Worm (Caenorhabditis elegans) whole organism, L2 larva: ENCODE measurements around the gene wdr-60.

ENCODE experiments used
- C34F6.9 ChIP-seq: fragments of 150-350 bp; optimal IDR thresholded peaks from 2 replicates; lab custom pipeline; 2014; ENCODE audit warnings: missing biosample characterization, missing genetic modification characterization
- F13H6.1 ChIP-seq: sonication (generic microtip); optimal IDR thresholded peaks from 2 replicates; lab custom pipeline; 2016; ENCODE audit warnings: missing genetic modification characterization, missing compliant biosample characterization
- R02D3.7 ChIP-seq: fragments of 150-350 bp; optimal IDR thresholded peaks from 2 replicates; lab custom pipeline; 2014; ENCODE audit warnings: missing biosample characterization, missing genetic modification characterization
- Y55F3AM.14 ChIP-seq: fragments of 200-800 bp; sonication (Bioruptor generic); optimal IDR thresholded peaks from 2 replicates; lab custom pipeline; 2018; ENCODE audit warnings: mild to moderate bottlenecking, missing genetic modification characterization, missing compliant biosample characterization
- ZK546.5 ChIP-seq: sonication (generic microtip); optimal IDR thresholded peaks from 2 replicates; lab custom pipeline; 2017; ENCODE audit warnings: missing biosample characterization, missing genetic modification characterization
- alr-1 ChIP-seq: fragments of 150-350 bp; optimal IDR thresholded peaks from 2 replicates; lab custom pipeline; 2014; ENCODE audit warnings: missing biosample characterization, missing genetic modification characterization
- aly-2 ChIP-seq: fragments of 150-350 bp; optimal IDR thresholded peaks from 2 replicates; lab custom pipeline; 2014; ENCODE audit warnings: missing biosample characterization, missing genetic modification characterization
- ama-1 ChIP-seq: fragments of 150-350 bp; optimal IDR thresholded peaks from 2 replicates; lab custom pipeline; 2018; ENCODE audit warnings: inconsistent platforms
- blmp-1 ChIP-seq: sonication (generic microtip); optimal IDR thresholded peaks from 2 replicates; lab custom pipeline; 2017; ENCODE audit warnings: missing genetic modification characterization, mild to moderate bottlenecking, missing compliant biosample characterization, antibody characterized with exemption, moderate library complexity; ENCODE audit not compliant: insufficient read depth
- crh-2 ChIP-seq: sonication (generic microtip); optimal IDR thresholded peaks from 2 replicates; lab custom pipeline; 2017; ENCODE audit warnings: missing biosample characterization, missing genetic modification characterization
- elt-1 ChIP-seq: fragments of 150-350 bp; optimal IDR thresholded peaks from 2 replicates; lab custom pipeline; 2014; ENCODE audit warnings: missing biosample characterization, missing genetic modification characterization
- fos-1 ChIP-seq: fragments of 150-350 bp; optimal IDR thresholded peaks from 2 replicates; lab custom pipeline; 2014; ENCODE audit warnings: missing biosample characterization, missing genetic modification characterization
- gmeb-1 ChIP-seq: fragments of 150-350 bp; optimal IDR thresholded peaks from 2 replicates; lab custom pipeline; 2014; ENCODE audit warnings: missing biosample characterization, missing genetic modification characterization
- lin-11 ChIP-seq: fragments of 150-350 bp; sonication (generic microtip); optimal IDR thresholded peaks from 2 replicates; lab custom pipeline; 2014; ENCODE audit warnings: missing biosample characterization, missing genetic modification characterization, inconsistent platforms, mixed read lengths
- lin-13 ChIP-seq: fragments of 150-350 bp; optimal IDR thresholded peaks from 2 replicates; lab custom pipeline; 2014; ENCODE audit warnings: missing biosample characterization, missing genetic modification reagents, missing genetic modification characterization
- lsy-2 ChIP-seq, 2 experiments: fragments of 150-350 bp in 1 of 2; sonication (generic microtip) in 1 of 2; optimal IDR thresholded peaks; 2 replicates each; lab custom pipeline; 2014 to 2017; ENCODE audit warnings: missing biosample characterization in 2 of 2, missing genetic modification characterization in 2 of 2
- mab-5 ChIP-seq: fragments of 150-350 bp; optimal IDR thresholded peaks from 2 replicates; lab custom pipeline; 2014; ENCODE audit warnings: missing biosample characterization, missing genetic modification characterization
- mdl-1 ChIP-seq, 2 experiments: fragments of 150-350 bp in 1 of 2; sonication (generic microtip) in 1 of 2; optimal IDR thresholded peaks; 2 replicates each; lab custom pipeline; 2017; ENCODE audit warnings: missing biosample characterization in 2 of 2, missing genetic modification characterization in 2 of 2
- nhr-10 ChIP-seq: sonication (generic microtip); optimal IDR thresholded peaks from 2 replicates; lab custom pipeline; 2017; ENCODE audit warnings: missing biosample characterization, missing genetic modification characterization
- nhr-11 ChIP-seq: fragments of 150-350 bp; optimal IDR thresholded peaks from 2 replicates; lab custom pipeline; 2014; ENCODE audit warnings: missing biosample characterization, missing genetic modification characterization
- nhr-12 ChIP-seq: fragments of 150-350 bp; optimal IDR thresholded peaks from 2 replicates; lab custom pipeline; 2014; ENCODE audit warnings: missing biosample characterization, missing genetic modification characterization
- nhr-129 ChIP-seq: fragments of 150-350 bp; optimal IDR thresholded peaks from 2 replicates; lab custom pipeline; 2014; ENCODE audit warnings: missing biosample characterization, missing genetic modification characterization
- nhr-237 ChIP-seq: fragments of 150-350 bp; optimal IDR thresholded peaks from 2 replicates; lab custom pipeline; 2014; ENCODE audit warnings: missing biosample characterization, missing genetic modification characterization
- nhr-6 ChIP-seq: fragments of 150-350 bp; optimal IDR thresholded peaks from 2 replicates; lab custom pipeline; 2014; ENCODE audit warnings: missing biosample characterization, missing genetic modification characterization
- sem-4 ChIP-seq: fragments of 150-350 bp; optimal IDR thresholded peaks from 2 replicates; lab custom pipeline; 2014; ENCODE audit warnings: missing biosample characterization, missing genetic modification reagents, missing genetic modification characterization
- skn-1 ChIP-seq: sonication (generic microtip); optimal IDR thresholded peaks from 2 replicates; lab custom pipeline; 2017; ENCODE audit warnings: missing biosample characterization, missing genetic modification characterization
- sma-3 ChIP-seq: sonication (generic microtip); optimal IDR thresholded peaks from 2 replicates; lab custom pipeline; 2016; ENCODE audit warnings: missing genetic modification reagents, missing genetic modification characterization, missing compliant biosample characterization
- sma-9 ChIP-seq, 2 experiments: fragments of 150-350 bp in 1 of 2; sonication (generic microtip) in 1 of 2; optimal IDR thresholded peaks; 2 replicates each; lab custom pipeline; 2014 to 2016; ENCODE audit warnings: missing genetic modification characterization in 2 of 2, mild to moderate bottlenecking in 1 of 2, missing biosample characterization in 1 of 2, missing compliant biosample characterization in 1 of 2, missing genetic modification reagents in 1 of 2, moderate library complexity in 1 of 2
- snpc-4 ChIP-seq: fragments of 150-350 bp; optimal IDR thresholded peaks from 2 replicates; lab custom pipeline; 2014; ENCODE audit warnings: missing biosample characterization, missing genetic modification characterization
- unc-55 ChIP-seq: fragments of 150-350 bp; sonication (generic microtip); optimal IDR thresholded peaks from 3 replicates; lab custom pipeline; 2014; ENCODE audit warnings: missing biosample characterization, missing genetic modification reagents, missing genetic modification characterization
- unc-62 ChIP-seq: fragments of 150-350 bp; optimal IDR thresholded peaks from 2 replicates; lab custom pipeline; 2014; ENCODE audit warnings: missing biosample characterization, missing genetic modification reagents, missing genetic modification characterization
- zag-1 ChIP-seq: fragments of 150-350 bp; optimal IDR thresholded peaks from 2 replicates; lab custom pipeline; 2014; ENCODE audit warnings: missing biosample characterization, missing genetic modification characterization
- ztf-1 ChIP-seq: fragments of 200-800 bp; sonication (Bioruptor generic); conservative IDR thresholded peaks from 2 replicates; pipeline ENCODE4 v1.3.6; 2022; ENCODE audit warnings: missing genetic modification characterization, missing compliant biosample characterization
- ztf-11 ChIP-seq: sonication (generic microtip); optimal IDR thresholded peaks from 2 replicates; lab custom pipeline; 2017; ENCODE audit warnings: missing biosample characterization, missing genetic modification characterization
- ztf-4 ChIP-seq: fragments of 150-350 bp; optimal IDR thresholded peaks from 2 replicates; lab custom pipeline; 2014; ENCODE audit warnings: missing biosample characterization, missing genetic modification characterization

Gene wdr-60

DNA sequence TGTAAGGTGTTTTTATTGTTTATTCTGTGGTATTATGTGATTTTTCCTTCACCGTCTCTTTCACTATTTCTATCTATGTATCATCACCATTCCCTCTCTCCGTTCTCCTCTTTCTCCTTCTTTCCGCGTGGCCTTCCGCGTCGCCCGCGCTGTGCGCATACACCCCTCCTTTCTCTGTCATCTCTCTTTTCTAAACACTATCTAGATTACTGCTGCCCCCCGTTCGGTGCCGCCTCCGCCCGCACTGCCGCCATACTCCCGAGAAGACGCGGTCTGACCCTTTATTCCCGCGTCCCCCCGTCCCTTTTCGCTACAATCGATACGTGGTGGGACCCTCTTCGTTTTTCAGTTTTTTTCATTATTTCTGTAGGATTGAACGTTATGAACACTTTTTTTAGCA is 38.4 kb upstream of the wdr-60 start:
- no peak for TF ChIP-seq nhr-6 (tag; lab: Kevin White, UChicago)
- TF ChIP-seq ama-1 (lab: Kevin White, UChicago), result no peak
- TF ChIP-seq, all 48 proteins: peak for 0

DNA sequence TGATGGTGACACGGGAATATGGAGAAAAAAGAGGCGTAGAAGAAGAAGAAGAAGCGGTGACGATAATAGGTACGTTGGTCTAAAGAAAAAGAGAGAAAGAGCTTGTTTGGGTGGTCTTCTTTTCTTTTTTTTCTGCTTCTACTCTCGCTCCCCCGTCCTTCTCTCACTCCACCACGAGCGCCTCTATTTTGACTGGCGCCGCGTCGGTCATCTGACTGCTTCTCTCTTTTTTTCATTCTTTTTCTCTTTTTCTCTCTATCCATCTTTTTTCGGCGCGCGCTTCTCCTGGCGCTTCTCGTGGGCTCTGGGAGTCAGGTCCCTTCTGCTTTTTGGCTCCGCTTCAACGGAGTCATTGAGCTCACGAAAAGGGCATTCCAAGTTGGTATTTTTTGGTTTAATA is 36.7 kb upstream of the wdr-60 start:
- TF ChIP-seq nhr-12 (no peak), lin-11 (peak; percentile 33), F13H6.1 (tag; lab: Kevin White, UChicago) (peak; percentile 57), ztf-11 (tag; lab: Kevin White, UChicago) (no peak), sem-4 (tag; lab: Kevin White, UChicago) (peak; percentile 6), crh-2 (tag; lab: Kevin White, UChicago) (peak; percentile 22), ztf-1 (GFP tag; lab: Robert Waterston, UW) (no peak), nhr-10 (tag; lab: Kevin White, UChicago) (no peak), zag-1 (tag; lab: Kevin White, UChicago) (peak; percentile 68), nhr-129 (tag; lab: Kevin White, UChicago) (peak; percentile 30), ZK546.5 (tag; lab: Kevin White, UChicago) (no peak), lsy-2 (tag; optimal IDR thresholded peaks at IDR 0.05; lab: Kevin White, UChicago) (peak in 1 of 2 experiments; percentile 51), mab-5 (tag; lab: Kevin White, UChicago) (no peak), sma-9 (GFP tag; optimal IDR thresholded peaks at IDR 0.05; lab: Kevin White, UChicago) (peak; percentile 25), sma-9 (tag; optimal IDR thresholded peaks at IDR 0.05; lab: Kevin White, UChicago) (no peak), aly-2 (no peak), nhr-11 (no peak), fos-1 (tag; lab: Kevin White, UChicago) (no peak), lin-13 (no peak), unc-62 (GFP tag; lab: Kevin White, UChicago) (no peak), alr-1 (tag; lab: Kevin White, UChicago) (no peak), snpc-4 (tag; lab: Kevin White, UChicago) (no peak), unc-55 (GFP tag; lab: Kevin White, UChicago) (peak; percentile 65), C34F6.9 (tag; lab: Kevin White, UChicago) (peak; percentile 69), mdl-1 (tag; optimal IDR thresholded peaks at IDR 0.05; lab: Kevin White, UChicago) (peak; percentile 13 to 37), ztf-4 (tag; lab: Kevin White, UChicago) (no peak), skn-1 (no peak)

ce11 chrIII:4951210-4951609 is 35.8 kb upstream of the wdr-60 start:
- TF ChIP-seq gmeb-1 (tag; lab: Kevin White, UChicago) (no peak), nhr-237 (tag; lab: Kevin White, UChicago) (no peak), alr-1 (tag; lab: Kevin White, UChicago) (no peak), zag-1 (tag; lab: Kevin White, UChicago) (no peak), nhr-11 (no peak), mdl-1 (tag; optimal IDR thresholded peaks at IDR 0.05; lab: Kevin White, UChicago) (no peak), R02D3.7 (no peak), C34F6.9 (tag; lab: Kevin White, UChicago) (peak; percentile 20), lsy-2 (tag; optimal IDR thresholded peaks at IDR 0.05; lab: Kevin White, UChicago) (peak in 1 of 2 experiments; percentile 25)

DNA sequence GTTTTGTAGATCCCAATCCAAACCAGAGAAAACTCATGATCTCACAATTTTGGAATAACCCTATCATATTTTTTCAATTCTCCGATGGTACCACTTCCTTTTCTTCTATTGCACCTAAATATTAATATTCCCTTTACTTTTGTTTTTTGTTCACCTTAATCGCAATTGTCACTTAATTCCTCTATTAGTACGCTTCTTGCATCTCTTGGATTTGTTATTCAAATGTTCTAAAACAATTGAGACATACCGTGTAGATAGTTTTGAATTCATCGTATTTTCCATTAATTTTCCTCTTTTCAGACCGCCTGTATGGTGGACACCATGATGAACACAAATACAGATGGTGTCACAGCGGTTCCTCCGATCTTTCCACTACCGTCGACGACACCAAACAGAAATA is 35.2 kb upstream of the wdr-60 start, which contains the start of gene flh-2:
flh-2 (plus strand) TSS at position 301 of the 400 bp plus-strand sequence.
- no peak for TF ChIP-seq zag-1 (tag; lab: Kevin White, UChicago)

DNA sequence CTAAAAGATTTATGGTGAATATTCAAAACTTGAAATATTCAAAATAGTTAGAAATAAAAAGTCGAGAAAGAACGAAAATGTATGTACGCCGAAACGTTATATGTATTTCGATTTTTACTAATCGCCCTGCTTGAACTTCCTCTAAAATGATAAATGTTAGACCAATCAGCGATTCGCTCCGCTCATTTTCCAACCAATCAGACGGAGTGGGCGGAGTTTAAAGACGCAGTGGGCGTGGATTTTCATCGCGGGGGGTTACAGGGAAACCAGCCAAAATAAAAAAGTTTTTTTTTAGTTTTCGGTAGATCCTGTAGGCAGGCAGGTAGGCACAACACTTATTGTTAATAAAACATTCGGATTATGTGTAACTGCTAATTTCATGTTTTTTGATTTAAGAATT is 34.0 kb upstream of the wdr-60 start:
- TF ChIP-seq R02D3.7 (no peak), sma-3 (GFP tag; lab: Kevin White, UChicago) (no peak), snpc-4 (tag; lab: Kevin White, UChicago) (no peak), Y55F3AM.14 (GFP tag; lab: Kevin White, UChicago) (no peak), C34F6.9 (tag; lab: Kevin White, UChicago) (no peak), fos-1 (tag; lab: Kevin White, UChicago) (no peak), mab-5 (tag; lab: Kevin White, UChicago) (no peak), blmp-1 (tag; lab: Kevin White, UChicago) (no peak), alr-1 (tag; lab: Kevin White, UChicago) (no peak), nhr-129 (tag; lab: Kevin White, UChicago) (no peak), F13H6.1 (tag; lab: Kevin White, UChicago) (no peak), nhr-237 (tag; lab: Kevin White, UChicago) (no peak), unc-62 (GFP tag; lab: Kevin White, UChicago) (no peak), sma-9 (GFP tag; optimal IDR thresholded peaks at IDR 0.05; lab: Kevin White, UChicago) (no peak), sma-9 (tag; optimal IDR thresholded peaks at IDR 0.05; lab: Kevin White, UChicago) (no peak), elt-1 (tag; lab: Kevin White, UChicago) (no peak), gmeb-1 (tag; lab: Kevin White, UChicago) (no peak), skn-1 (no peak), zag-1 (tag; lab: Kevin White, UChicago) (no peak)
